Worm (Caenorhabditis elegans) whole organism, young adult: ENCODE results near the gene F56H9.9.

Source experiments
- C06A6.2 ChIP-seq: fragments of 200-800 bp; sonication (Bioruptor generic); conservative IDR thresholded peaks from 2 replicates; pipeline ENCODE4 v1.3.6; 2022; ENCODE audit warnings: missing genetic modification characterization, missing compliant biosample characterization
- F10E7.11 ChIP-seq: sonication (generic microtip); optimal IDR thresholded peaks from 2 replicates; lab custom pipeline; 2017; ENCODE audit warnings: mild to moderate bottlenecking, missing genetic modification characterization, moderate library complexity, missing compliant biosample characterization
- F23B12.7 ChIP-seq: sonication (generic microtip); optimal IDR thresholded peaks from 2 replicates; lab custom pipeline; 2017; ENCODE audit warnings: missing genetic modification characterization, mild to moderate bottlenecking, missing compliant biosample characterization, antibody characterized with exemption, moderate library complexity; ENCODE audit not compliant: insufficient read depth
- F39B2.1 ChIP-seq: fragments of 200-800 bp; sonication (Bioruptor generic); IDR thresholded peaks from 2 replicates; pipeline ENCODE4 v1.3.6; 2022; ENCODE audit warnings: missing genetic modification reagents, missing genetic modification characterization, missing compliant biosample characterization
- F52B5.7 ChIP-seq: sonication (generic microtip); optimal IDR thresholded peaks from 2 replicates; lab custom pipeline; 2016; ENCODE audit warnings: mild to moderate bottlenecking, missing genetic modification characterization, missing compliant biosample characterization
- F55B11.4 ChIP-seq: sonication (generic microtip); optimal IDR thresholded peaks from 2 replicates; lab custom pipeline; 2016; ENCODE audit warnings: missing compliant biosample characterization, missing genetic modification characterization, borderline replicate concordance; ENCODE audit not compliant: insufficient read depth
- F57A8.1 ChIP-seq: fragments of 200-800 bp; sonication (Bioruptor generic); optimal IDR thresholded peaks from 2 replicates; lab custom pipeline; 2018; ENCODE audit warnings: mild to moderate bottlenecking, missing genetic modification characterization, moderate library complexity, missing compliant biosample characterization
- K12H6.12 ChIP-seq: fragments of 200-800 bp; sonication (Bioruptor generic); optimal IDR thresholded peaks from 2 replicates; lab custom pipeline; 2018; ENCODE audit warnings: mild to moderate bottlenecking, missing genetic modification characterization, missing compliant biosample characterization
- Y56A3A.18 ChIP-seq: fragments of 200-800 bp; sonication (Bioruptor generic); IDR thresholded peaks from 2 replicates; pipeline ENCODE4 v1.3.6; 2022; ENCODE audit warnings: missing genetic modification reagents, missing genetic modification characterization, missing compliant biosample characterization
- Y67H2A.10 ChIP-seq: fragments of 200-800 bp; sonication (Bioruptor generic); conservative IDR thresholded peaks from 2 replicates; pipeline ENCODE4 v1.3.6; 2022; ENCODE audit warnings: missing genetic modification reagents, missing genetic modification characterization, missing compliant biosample characterization
- Y95B8A.8 ChIP-seq: fragments of 200-800 bp; sonication (Bioruptor generic); IDR thresholded peaks from 2 replicates; pipeline ENCODE4 v1.3.6; 2022; ENCODE audit warnings: missing genetic modification reagents, missing genetic modification characterization, missing compliant biosample characterization
- ama-1 ChIP-seq, 3 experiments: fragments of 150-350 bp in 1 of 3; sonication (generic microtip) in 2 of 3; optimal IDR thresholded peaks; 2 replicates each; lab custom pipeline; 2014 to 2018; ENCODE audit warnings: missing biosample characterization in 2 of 3, missing genetic modification characterization in 2 of 3, missing genetic modification reagents in 2 of 3
- atf-7 ChIP-seq: sonication (generic microtip); optimal IDR thresholded peaks from 2 replicates; lab custom pipeline; 2017; ENCODE audit warnings: mild to moderate bottlenecking, missing genetic modification characterization, missing compliant biosample characterization
- attf-6 ChIP-seq: fragments of 200-800 bp; sonication (Bioruptor generic); IDR thresholded peaks from 2 replicates; pipeline ENCODE4 v1.3.6; 2022; ENCODE audit warnings: missing genetic modification reagents, missing genetic modification characterization, missing compliant biosample characterization
- ceh-100 ChIP-seq: fragments of 200-800 bp; sonication (Bioruptor generic); IDR thresholded peaks from 2 replicates; pipeline ENCODE4 v1.3.6; 2022; ENCODE audit warnings: missing genetic modification reagents, missing genetic modification characterization, missing compliant biosample characterization
- chd-7 ChIP-seq: sonication (generic microtip); optimal IDR thresholded peaks from 2 replicates; lab custom pipeline; 2016; ENCODE audit warnings: mild to moderate bottlenecking, missing genetic modification characterization, moderate library complexity, missing compliant biosample characterization
- dox-1 ChIP-seq: fragments of 200-800 bp; sonication (Bioruptor generic); IDR thresholded peaks from 2 replicates; pipeline ENCODE4 v1.3.6; 2022; ENCODE audit warnings: missing genetic modification reagents, missing genetic modification characterization, missing compliant biosample characterization
- dpl-1 ChIP-seq: fragments of 150-350 bp; optimal IDR thresholded peaks from 2 replicates; lab custom pipeline; 2014; ENCODE audit warnings: missing biosample characterization, missing genetic modification reagents, missing genetic modification characterization
- efl-1 ChIP-seq: fragments of 150-350 bp; optimal IDR thresholded peaks from 2 replicates; lab custom pipeline; 2014; ENCODE audit warnings: missing biosample characterization, missing genetic modification reagents, missing genetic modification characterization
- egrh-3 ChIP-seq: fragments of 200-800 bp; sonication (Bioruptor generic); IDR thresholded peaks from 2 replicates; pipeline ENCODE4 v1.3.6; 2022; ENCODE audit warnings: missing genetic modification reagents, missing genetic modification characterization, missing compliant biosample characterization
- gei-17 ChIP-seq: fragments of 200-800 bp; sonication (Bioruptor generic); optimal IDR thresholded peaks from 2 replicates; lab custom pipeline; 2018; ENCODE audit warnings: mild to moderate bottlenecking, missing genetic modification characterization, missing compliant biosample characterization
- hrde-1 ChIP-seq: sonication (generic microtip); optimal IDR thresholded peaks from 2 replicates; lab custom pipeline; 2016; ENCODE audit warnings: missing genetic modification characterization, mild to moderate bottlenecking, missing compliant biosample characterization, moderate library complexity, missing genotype, missing genetic modification reagents, borderline replicate concordance
- hsf-1 ChIP-seq: fragments of 200-800 bp; sonication (Bioruptor generic); IDR thresholded peaks from 2 replicates; pipeline ENCODE4 v1.3.6; 2022; ENCODE audit warnings: missing genetic modification reagents, missing genetic modification characterization, missing compliant biosample characterization
- lag-1 ChIP-seq: fragments of 200-800 bp; sonication (Bioruptor generic); IDR thresholded peaks from 2 replicates; pipeline ENCODE4 v1.3.6; 2022; ENCODE audit warnings: missing genetic modification reagents, missing genetic modification characterization, missing compliant biosample characterization
- let-607 ChIP-seq, 2 experiments: fragments of 200-800 bp in 1 of 2; sonication (Bioruptor generic) in 1 of 2; sonication (generic microtip) in 1 of 2; optimal IDR thresholded peaks; 2 replicates each; lab custom pipeline; 2016 to 2018; ENCODE audit warnings: mild to moderate bottlenecking in 2 of 2, missing compliant biosample characterization in 2 of 2, missing genetic modification characterization in 2 of 2, moderate library complexity in 2 of 2, missing genotype in 1 of 2
- lin-54 ChIP-seq: fragments of 200-800 bp; sonication (Bioruptor generic); optimal IDR thresholded peaks from 2 replicates; lab custom pipeline; 2018; ENCODE audit warnings: mild to moderate bottlenecking, missing genetic modification characterization, missing compliant biosample characterization
- lsy-27 ChIP-seq: sonication (generic microtip); optimal IDR thresholded peaks from 2 replicates; lab custom pipeline; 2017; ENCODE audit warnings: missing genetic modification characterization, mild to moderate bottlenecking, missing compliant biosample characterization, antibody characterized with exemption, missing genotype, borderline replicate concordance; ENCODE audit not compliant: insufficient read depth
- madf-3 ChIP-seq: fragments of 200-800 bp; sonication (Bioruptor generic); IDR thresholded peaks from 2 replicates; pipeline ENCODE4 v1.3.6; 2022; ENCODE audit warnings: missing genetic modification reagents, missing genetic modification characterization, missing compliant biosample characterization
- mcd-1 ChIP-seq: fragments of 200-800 bp; sonication (Bioruptor generic); IDR thresholded peaks from 2 replicates; pipeline ENCODE4 v1.3.6; 2022; ENCODE audit warnings: missing genetic modification reagents, missing genetic modification characterization, missing compliant biosample characterization
- mel-28 ChIP-seq: sonication (generic microtip); optimal IDR thresholded peaks from 2 replicates; lab custom pipeline; 2016; ENCODE audit warnings: borderline replicate concordance, mild to moderate bottlenecking, missing genetic modification characterization, missing compliant biosample characterization
- nhr-179 ChIP-seq: sonication (generic microtip); optimal IDR thresholded peaks from 2 replicates; lab custom pipeline; 2016; ENCODE audit warnings: mild to moderate bottlenecking, missing genetic modification characterization, missing compliant biosample characterization
- nhr-27 ChIP-seq: fragments of 200-800 bp; sonication (Bioruptor generic); optimal IDR thresholded peaks from 2 replicates; lab custom pipeline; 2018; ENCODE audit warnings: mild to moderate bottlenecking, missing genetic modification characterization, moderate library complexity, missing compliant biosample characterization
- nhr-80 ChIP-seq: sonication (generic microtip); optimal IDR thresholded peaks from 2 replicates; lab custom pipeline; 2016; ENCODE audit warnings: missing genetic modification characterization, missing compliant biosample characterization
- nhr-90 ChIP-seq: sonication (generic microtip); optimal IDR thresholded peaks from 2 replicates; lab custom pipeline; 2016; ENCODE audit warnings: missing genotype, mild to moderate bottlenecking, missing genetic modification characterization, missing compliant biosample characterization
- rcor-1 ChIP-seq: fragments of 200-800 bp; sonication (Bioruptor generic); IDR thresholded peaks from 2 replicates; pipeline ENCODE4 v1.3.6; 2022; ENCODE audit warnings: missing genetic modification reagents, missing genetic modification characterization, missing compliant biosample characterization
- sdz-38 ChIP-seq: sonication (generic microtip); optimal IDR thresholded peaks from 2 replicates; lab custom pipeline; 2016; ENCODE audit warnings: missing genotype, missing genetic modification characterization, missing compliant biosample characterization
- snpc-1.1 ChIP-seq: sonication (generic microtip); optimal IDR thresholded peaks from 2 replicates; lab custom pipeline; 2017; ENCODE audit warnings: missing genetic modification characterization, mild to moderate bottlenecking, missing compliant biosample characterization, antibody characterized with exemption, moderate library complexity, missing genotype, missing genetic modification reagents; ENCODE audit not compliant: insufficient read depth
- snpc-1.3 ChIP-seq: sonication (generic microtip); optimal IDR thresholded peaks from 2 replicates; lab custom pipeline; 2017; ENCODE audit warnings: missing genetic modification characterization, mild to moderate bottlenecking, missing compliant biosample characterization, antibody characterized with exemption, moderate library complexity, missing genotype, missing genetic modification reagents; ENCODE audit not compliant: insufficient read depth
- snpc-3.4 ChIP-seq: sonication (generic microtip); optimal IDR thresholded peaks from 2 replicates; lab custom pipeline; 2017; ENCODE audit warnings: missing genetic modification characterization, mild to moderate bottlenecking, missing compliant biosample characterization, antibody characterized with exemption, moderate library complexity, missing genotype, missing genetic modification reagents
- snpc-4 ChIP-seq, 5 experiments: fragments of 150-350 bp in 1 of 5; sonication (generic microtip) in 4 of 5; optimal IDR thresholded peaks; 2 replicates each; lab custom pipeline; 2014 to 2018; ENCODE audit warnings: missing genetic modification characterization in 5 of 5, missing biosample characterization in 3 of 5, antibody characterized with exemption in 2 of 5, mild to moderate bottlenecking in 2 of 5, missing compliant biosample characterization in 2 of 5, missing genotype in 2 of 5, moderate library complexity in 2 of 5, missing genetic modification reagents in 1 of 5
- tlf-1 ChIP-seq: fragments of 200-800 bp; sonication (Bioruptor generic); optimal IDR thresholded peaks from 2 replicates; lab custom pipeline; 2018; ENCODE audit warnings: mild to moderate bottlenecking, missing genetic modification characterization, missing compliant biosample characterization
- unc-62 ChIP-seq: fragments of 150-350 bp; optimal IDR thresholded peaks from 2 replicates; lab custom pipeline; 2014; ENCODE audit warnings: missing biosample characterization, missing genetic modification reagents, missing genetic modification characterization
- zfh-2 ChIP-seq: fragments of 200-800 bp; sonication (Bioruptor generic); conservative IDR thresholded peaks from 2 replicates; pipeline ENCODE4 v1.3.6; 2022; ENCODE audit warnings: missing genetic modification reagents, missing genetic modification characterization, missing compliant biosample characterization
- zim-3 ChIP-seq: sonication (generic microtip); optimal IDR thresholded peaks from 2 replicates; lab custom pipeline; 2017; ENCODE audit warnings: mild to moderate bottlenecking, missing genetic modification characterization, moderate library complexity, missing compliant biosample characterization
- ztf-25 ChIP-seq: fragments of 200-800 bp; sonication (Bioruptor generic); IDR thresholded peaks from 2 replicates; pipeline ENCODE4 v1.3.6; 2022; ENCODE audit warnings: missing genetic modification reagents, missing genetic modification characterization, missing compliant biosample characterization

The F56H9.9 gene

ce11 chrV:12596795-12597194, 27.5 kb downstream of the F56H9.9 start (continued):
- TF ChIP-seq sdz-38 (tag; lab: Kevin White, UChicago) (no peak), lin-54 (GFP tag; lab: Kevin White, UChicago) (peak; percentile 61), zim-3 (tag; lab: Kevin White, UChicago) (no peak), snpc-4 (GFP tag; optimal IDR thresholded peaks at IDR 0.05; lab: Kevin White, UChicago) (peak; percentile 40), snpc-4 (tag; optimal IDR thresholded peaks at IDR 0.05; lab: Kevin White, UChicago) (peak in 3 of 4 experiments; percentile 16 to 62 (median 59)), F55B11.4 (tag; lab: Kevin White, UChicago) (no peak), nhr-27 (no peak), egrh-3 (GFP tag; lab: Robert Waterston, UW) (no peak), K12H6.12 (tag; lab: Kevin White, UChicago) (peak; percentile 55), hrde-1 (tag; lab: Kevin White, UChicago) (peak; percentile 55), snpc-1.3 (peak; percentile 55), ama-1 (optimal IDR thresholded peaks at IDR 0.05; lab: Kevin White, UChicago) (no peak), ama-1 (GFP tag; optimal IDR thresholded peaks at IDR 0.05; lab: Kevin White, UChicago) (peak; percentile 53 to 59), mcd-1 (GFP tag; lab: Robert Waterston, UW) (peak; percentile 50), nhr-80 (tag; lab: Kevin White, UChicago) (peak; percentile 44), rcor-1 (GFP tag; lab: Robert Waterston, UW) (no peak), F10E7.11 (tag; lab: Kevin White, UChicago) (peak; percentile 54), Y95B8A.8 (GFP tag; lab: Robert Waterston, UW) (0 out of 2 replicates have a peak, but pooled peaks have one; percentile 27), unc-62 (GFP tag; lab: Kevin White, UChicago) (no peak), madf-3 (GFP tag; lab: Robert Waterston, UW) (no peak), let-607 (tag; optimal IDR thresholded peaks at IDR 0.05; lab: Kevin White, UChicago) (peak; percentile 6 to 48), F39B2.1 (GFP tag; lab: Robert Waterston, UW) (no peak), tlf-1 (GFP tag; lab: Kevin White, UChicago) (no peak), efl-1 (GFP tag; lab: Kevin White, UChicago) (no peak), attf-6 (GFP tag; lab: Robert Waterston, UW) (no peak), snpc-1.1 (peak; percentile 24), gei-17 (GFP tag; lab: Kevin White, UChicago) (no peak), C06A6.2 (GFP tag; lab: Robert Waterston, UW) (peak; percentile 43; the same call in 1 of the 2 replicates), mel-28 (no peak), F57A8.1 (GFP tag; lab: Kevin White, UChicago) (no peak), snpc-3.4 (tag; lab: Kevin White, UChicago) (peak; percentile 53), lag-1 (GFP tag; lab: Robert Waterston, UW) (no peak), F52B5.7 (tag; lab: Kevin White, UChicago) (no peak), zfh-2 (peak; percentile 53; the same call in 1 of the 2 replicates), Y67H2A.10 (GFP tag; lab: Robert Waterston, UW) (no peak), dox-1 (GFP tag; lab: Robert Waterston, UW) (peak; percentile 78), nhr-179 (tag; lab: Kevin White, UChicago) (peak; percentile 28), chd-7 (tag; lab: Kevin White, UChicago) (peak; percentile 48), ceh-100 (no peak), hsf-1 (GFP tag; lab: Robert Waterston, UW) (0 out of 2 replicates have a peak, but pooled peaks have one; percentile 35), atf-7 (tag; lab: Kevin White, UChicago) (peak; percentile 19), lsy-27 (tag; lab: Kevin White, UChicago) (no peak), dpl-1 (GFP tag; lab: Kevin White, UChicago) (no peak), F23B12.7 (tag; lab: Kevin White, UChicago) (peak; percentile 74), nhr-90 (tag; lab: Kevin White, UChicago) (peak; percentile 90), Y56A3A.18 (GFP tag; lab: Robert Waterston, UW) (peak; percentile 80; the same call in 1 of the 2 replicates), ztf-25 (GFP tag; lab: Robert Waterston, UW) (0 out of 2 replicates have a peak, but pooled peaks have one; percentile 15)
